Worm (Caenorhabditis elegans) whole organism, midembryonic: ENCODE results near the gene F48E8.8.

Experiments used
- T22C8.4 ChIP-seq: fragments of 200-800 bp; sonication (Bioruptor generic); IDR thresholded peaks from 2 replicates; pipeline ENCODE4 v1.3.6; 2022; ENCODE audit warnings: missing genetic modification characterization, missing compliant biosample characterization
- tab-1 ChIP-seq: fragments of 200-800 bp; sonication (Bioruptor generic); IDR thresholded peaks from 2 replicates; pipeline ENCODE4 v1.3.6; 2022; ENCODE audit warnings: missing genetic modification characterization, missing compliant biosample characterization
- ztf-23 ChIP-seq: fragments of 200-800 bp; sonication (Bioruptor generic); IDR thresholded peaks from 2 replicates; pipeline ENCODE4 v1.3.6; 2022; ENCODE audit warnings: missing genetic modification reagents, missing genetic modification characterization, missing compliant biosample characterization

DNA sequence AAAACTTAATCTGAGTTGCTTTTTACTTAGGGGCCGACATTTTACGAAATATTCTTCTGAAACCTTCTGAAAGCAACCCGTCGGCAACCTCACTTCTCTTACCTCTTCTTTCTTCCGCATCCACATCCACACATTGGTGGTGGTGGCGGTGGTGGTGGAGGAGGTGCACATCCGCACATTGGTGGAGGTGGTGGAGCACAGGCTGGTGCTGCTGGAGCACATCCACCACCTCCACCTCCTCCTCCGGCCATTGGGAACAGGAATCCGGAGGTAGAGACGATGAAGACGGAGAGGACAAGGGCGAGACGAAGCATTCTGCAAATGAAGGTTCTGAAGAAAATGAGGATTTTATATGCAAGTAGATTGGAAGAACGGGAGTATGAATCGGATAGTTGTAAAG lies 35.9 kb downstream of the F48E8.8 start, which contains the start of gene grl-22:
- TF ChIP-seq tab-1 (no peak), ztf-23 (GFP tag; lab: Robert Waterston, UW) (no peak), T22C8.4 (GFP tag; lab: Robert Waterston, UW) (no peak)
